Worm (Caenorhabditis elegans) whole organism, midembryonic: ENCODE measurements around the gene C04E7.3.

Experiments used
- flt-1 ChIP-seq: fragments of 200-800 bp; sonication (Bioruptor generic); IDR thresholded peaks from 2 replicates; pipeline ENCODE4 v1.3.6; 2022; ENCODE audit warnings: missing genetic modification characterization, missing compliant biosample characterization
- klf-2 ChIP-seq: fragments of 200-800 bp; sonication (Bioruptor generic); conservative IDR thresholded peaks from 2 replicates; pipeline ENCODE4 v1.3.6; 2022; ENCODE audit warnings: missing genetic modification reagents, missing genetic modification characterization, missing compliant biosample characterization
- med-1 ChIP-seq: sonication (generic microtip); optimal IDR thresholded peaks from 2 replicates; lab custom pipeline; 2017; ENCODE audit warnings: missing genetic modification characterization, mild to moderate bottlenecking, missing compliant biosample characterization, antibody characterized with exemption, missing genetic modification reagents; ENCODE audit not compliant: insufficient read depth
- ref-1 ChIP-seq: fragments of 200-800 bp; sonication (Bioruptor generic); conservative IDR thresholded peaks from 2 replicates; pipeline ENCODE4 v1.3.6; 2022; ENCODE audit warnings: missing genetic modification reagents, missing genetic modification characterization, missing compliant biosample characterization
- tab-1 ChIP-seq: fragments of 200-800 bp; sonication (Bioruptor generic); IDR thresholded peaks from 2 replicates; pipeline ENCODE4 v1.3.6; 2022; ENCODE audit warnings: missing genetic modification characterization, missing compliant biosample characterization
- ztf-29 ChIP-seq: fragments of 200-800 bp; sonication (Bioruptor generic); IDR thresholded peaks from 2 replicates; pipeline ENCODE4 v1.3.6; 2022; ENCODE audit warnings: missing genetic modification reagents, missing genetic modification characterization, missing compliant biosample characterization

DNA sequence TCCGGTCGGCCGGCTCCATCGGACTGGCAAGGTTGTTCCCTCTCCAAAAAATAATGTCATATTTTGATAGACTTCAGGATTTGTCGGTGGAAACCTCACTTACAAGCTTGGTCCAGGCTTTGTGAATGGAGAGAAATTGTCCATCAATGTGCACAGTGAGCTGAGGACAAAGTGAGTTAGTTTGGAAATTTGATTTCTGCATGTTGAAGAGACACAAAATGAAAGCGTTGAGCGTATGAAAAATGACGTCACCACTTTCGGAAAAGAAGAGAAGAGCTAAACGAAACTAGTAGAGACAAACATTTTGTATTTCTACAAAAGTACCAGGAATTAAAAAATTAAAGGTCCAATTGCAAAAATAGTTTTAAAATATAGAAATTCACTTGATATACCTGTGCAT, 42.0 kb downstream of the C04E7.3 start:
- TF ChIP-seq ztf-29 (GFP tag; lab: Robert Waterston, UW) (no peak), med-1 (GFP tag; lab: Kevin White, UChicago) (no peak), ref-1 (GFP tag; lab: Robert Waterston, UW) (no peak), flt-1 (GFP tag; lab: Robert Waterston, UW) (no peak), tab-1 (GFP tag; lab: Robert Waterston, UW) (no peak), klf-2 (no peak)
